Worm (Caenorhabditis elegans): ENCODE data around the gene picd-1.
A peak's percentile ranks its signal among the peaks of the same experiment; 100 is the strongest.

Gene picd-1

ce11 chrV:155215-155614 is 50.6 kb downstream of the picd-1 start (continued):
- TF ChIP-seq ZK546.5 (tag; optimal IDR thresholded peaks at IDR 0.05) (no peak), nhr-129 (tag; optimal IDR thresholded peaks at IDR 0.05) (peak; percentile 23), zag-1 (tag; optimal IDR thresholded peaks at IDR 0.05) (no peak), ama-1 (optimal IDR thresholded peaks at IDR 0.05) (no peak), nhr-237 (tag; optimal IDR thresholded peaks at IDR 0.05) (no peak), ztf-11 (tag; optimal IDR thresholded peaks at IDR 0.05) (no peak), peb-1 (tag; optimal IDR thresholded peaks at IDR 0.05) (no peak), lin-11 (tag; optimal IDR thresholded peaks at IDR 0.05) (no peak), sem-4 (tag; optimal IDR thresholded peaks at IDR 0.05) (no peak)

- TF ChIP-seq nhr-10 (tag; optimal IDR thresholded peaks at IDR 0.05) (no peak), nhr-12 (tag; optimal IDR thresholded peaks at IDR 0.05) (no peak), lin-13 (GFP tag; optimal IDR thresholded peaks at IDR 0.05) (peak; percentile 26), peb-1 (tag; optimal IDR thresholded peaks at IDR 0.05) (no peak), snpc-4 (tag; optimal IDR thresholded peaks at IDR 0.05) (peak; percentile 32), lsy-2 (tag; optimal IDR thresholded peaks at IDR 0.05) (peak in 1 of 2 experiments; percentile 76), nhr-23 (tag; optimal IDR thresholded peaks at IDR 0.05) (no peak), sma-9 (GFP tag; optimal IDR thresholded peaks at IDR 0.05) (no peak), sma-9 (tag; optimal IDR thresholded peaks at IDR 0.05) (no peak), nhr-129 (tag; optimal IDR thresholded peaks at IDR 0.05) (peak; percentile 37), unc-55 (GFP tag; optimal IDR thresholded peaks at IDR 0.05) (peak; percentile 66), crh-2 (tag; optimal IDR thresholded peaks at IDR 0.05) (peak; percentile 40), gmeb-1 (tag; optimal IDR thresholded peaks at IDR 0.05) (peak; percentile 94), C34F6.9 (tag; optimal IDR thresholded peaks at IDR 0.05) (peak; percentile 67), unc-39 (tag; optimal IDR thresholded peaks at IDR 0.05) (no peak), nhr-25 (tag; optimal IDR thresholded peaks at IDR 0.05) (no peak), egl-27 (tag; optimal IDR thresholded peaks at IDR 0.05) (peak; percentile 7), sma-3 (GFP tag; optimal IDR thresholded peaks at IDR 0.05) (peak; percentile 28), F13H6.1 (tag; optimal IDR thresholded peaks at IDR 0.05) (peak; percentile 6)
These were observed 51.6 kb downstream of the picd-1 start, which contains the start of gene ttb-1 for ce11 chrV:156044-156869. Gene ttb-1 (plus strand): TSS chrV:156819.

ce11 chrV:166687-167086 is 62.1 kb downstream of the picd-1 start, which contains the start of gene Y108G3AL.2:
Gene Y108G3AL.2 (plus strand): TSS chrV:166987.
- TF ChIP-seq lin-39 (tag; optimal IDR thresholded peaks at IDR 0.05) = no peak
- TF ChIP-seq C34F6.9 (tag; optimal IDR thresholded peaks at IDR 0.05) = no peak
- TF ChIP-seq blmp-1 (tag; optimal IDR thresholded peaks at IDR 0.05; ENCODE audit: insufficient read depth) = no peak
- TF ChIP-seq ztf-11 (tag; optimal IDR thresholded peaks at IDR 0.05) = no peak
- no peak for TF ChIP-seq nhr-25 (tag; optimal IDR thresholded peaks at IDR 0.05)
- TF ChIP-seq Y55F3AM.14 (GFP tag; optimal IDR thresholded peaks at IDR 0.05) = no peak
- no peak for TF ChIP-seq nhr-23 (tag; optimal IDR thresholded peaks at IDR 0.05)
- no peak for TF ChIP-seq mbf-1 (tag; optimal IDR thresholded peaks at IDR 0.05)
- TF ChIP-seq nhr-11 (tag; optimal IDR thresholded peaks at IDR 0.05) = no peak
- no peak for TF ChIP-seq nhr-12 (tag; optimal IDR thresholded peaks at IDR 0.05)
- TF ChIP-seq ceh-82 (tag; optimal IDR thresholded peaks at IDR 0.05) = no peak
- no peak for TF ChIP-seq snpc-4 (tag; optimal IDR thresholded peaks at IDR 0.05)
- TF ChIP-seq peb-1 (tag; optimal IDR thresholded peaks at IDR 0.05) = no peak

Data from whole organism, L2 larva.